Fruit fly (Drosophila melanogaster): ENCODE results near the gene Cftr.
A peak's percentile ranks its signal among the peaks of the same experiment; 100 is the strongest.

The Cftr gene

DNA sequence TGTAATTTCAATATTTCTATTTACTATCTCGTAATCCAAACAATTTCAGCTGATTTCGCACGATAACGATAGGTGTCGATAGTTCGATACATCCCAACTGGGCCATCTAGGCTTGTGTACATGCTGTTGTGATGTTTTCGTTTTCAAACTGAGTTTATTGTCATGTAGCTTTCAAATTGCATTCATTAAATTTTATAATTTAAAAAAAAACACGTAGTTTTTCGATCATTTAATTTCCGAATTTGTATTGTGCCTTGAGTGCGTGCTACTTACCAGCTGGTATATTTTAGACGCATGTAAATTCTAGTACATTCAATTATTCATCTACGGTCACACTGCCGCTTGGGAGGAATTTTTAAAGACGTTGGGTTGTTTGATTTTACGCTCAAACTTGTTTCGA lies 13.4 kb downstream of the Cftr start, which contains the start of the genes CG13623 and ana1 (continued):
- TF ChIP-seq bbx (GFP tag; IDR thresholded peaks at IDR 0.05; ENCODE audit: partially characterized antibody) (peak; percentile 40; the same call in 1 of the 2 replicates), HHEX (GFP tag; optimal IDR thresholded peaks at IDR 0.05) (no peak), p53 (GFP tag; optimal IDR thresholded peaks at IDR 0.05) (no peak), CG32767 (GFP tag; IDR thresholded peaks at IDR 0.05) (no peak), gem (tag; optimal IDR thresholded peaks at IDR 0.05) (no peak), bcd (GFP tag; optimal IDR thresholded peaks at IDR 0.05) (no peak), crc (GFP tag; optimal IDR thresholded peaks at IDR 0.05) (no peak), crol (GFP tag; IDR thresholded peaks at IDR 0.05) (no peak), CG12104 (GFP tag; optimal IDR thresholded peaks at IDR 0.05) (no peak), CG16815 (GFP tag; optimal IDR thresholded peaks at IDR 0.05) (no peak), CG11504 (tag; optimal IDR thresholded peaks at IDR 0.05) (no peak), Optix (GFP tag; IDR thresholded peaks at IDR 0.05) (no peak), Abd-B (GFP tag; optimal IDR thresholded peaks at IDR 0.05) (no peak), HLH54F (GFP tag; optimal IDR thresholded peaks at IDR 0.05) (no peak), h (optimal IDR thresholded peaks at IDR 0.05) (no peak), Xrp1 (GFP tag; IDR thresholded peaks at IDR 0.05) (no peak), Doc3 (GFP tag; IDR thresholded peaks at IDR 0.05; ENCODE audit: partially characterized antibody) (peak; percentile 47; the same call in 1 of the 3 replicates), CG10565 (GFP tag; optimal IDR thresholded peaks at IDR 0.05) (no peak), ems (GFP tag; optimal IDR thresholded peaks at IDR 0.05) (no peak), CG14710 (tag; optimal IDR thresholded peaks at IDR 0.05) (peak; percentile 71), CG10654 (GFP tag; optimal IDR thresholded peaks at IDR 0.05) (no peak), CG16813 (GFP tag; IDR thresholded peaks at IDR 0.05; ENCODE audit: partially characterized antibody) (0 out of 3 replicates have a peak, but pooled peaks have one; percentile 41), CG4282 (GFP tag; optimal IDR thresholded peaks at IDR 0.05) (no peak), phol (tag; optimal IDR thresholded peaks at IDR 0.05) (no peak), CG7372 (GFP tag; IDR thresholded peaks at IDR 0.05) (no peak), unpg (GFP tag; optimal IDR thresholded peaks at IDR 0.05) (no peak), Blimp-1 (GFP tag; optimal IDR thresholded peaks at IDR 0.05) (no peak), Hr78 (GFP tag; optimal IDR thresholded peaks at IDR 0.05) (no peak), CG10366 (GFP tag; IDR thresholded peaks at IDR 0.05) (no peak), CG18764 (GFP tag; optimal IDR thresholded peaks at IDR 0.05) (no peak), kni (GFP tag; optimal IDR thresholded peaks at IDR 0.05) (no peak), Hsf (GFP tag; optimal IDR thresholded peaks at IDR 0.05) (no peak), CG15073 (GFP tag; optimal IDR thresholded peaks at IDR 0.05) (no peak), Hr39 (optimal IDR thresholded peaks at IDR 0.05) (no peak), Mes4 (GFP tag; optimal IDR thresholded peaks at IDR 0.05) (no peak), CG12155 (GFP tag; optimal IDR thresholded peaks at IDR 0.05) (no peak), TFAM (GFP tag; optimal IDR thresholded peaks at IDR 0.05) (no peak), CG12769 (tag; optimal IDR thresholded peaks at IDR 0.05) (no peak), CG17612 (GFP tag; IDR thresholded peaks at IDR 0.05) (no peak), Eip74EF (GFP tag; optimal IDR thresholded peaks at IDR 0.05) (no peak), Oli (tag; optimal IDR thresholded peaks at IDR 0.05) (no peak), grn (GFP tag; optimal IDR thresholded peaks at IDR 0.05) (no peak), toy (GFP tag; IDR thresholded peaks at IDR 0.05) (no peak), odd (GFP tag; optimal IDR thresholded peaks at IDR 0.05) (no peak), HLHmδ (GFP tag; optimal IDR thresholded peaks at IDR 0.05) (no peak), CG3847 (GFP tag; IDR thresholded peaks at IDR 0.05) (peak; percentile 27; the same call in 1 of the 2 replicates), ash1 (GFP tag; optimal IDR thresholded peaks at IDR 0.05) (no peak), Dref (GFP tag; IDR thresholded peaks at IDR 0.05) (peak; percentile 77), bigmax (GFP tag; optimal IDR thresholded peaks at IDR 0.05) (no peak), Rfx (GFP tag; IDR thresholded peaks at IDR 0.05) (no peak), CG33557 (GFP tag; optimal IDR thresholded peaks at IDR 0.05) (no peak), CG7928 (GFP tag; optimal IDR thresholded peaks at IDR 0.05) (no peak)
